Worm (Caenorhabditis elegans) whole organism, L1 larva: ENCODE data around the gene edg-1.

Experiments
- C04F5.9 ChIP-seq: sonication (generic microtip); optimal IDR thresholded peaks from 2 replicates; lab custom pipeline; 2016; ENCODE audit warnings: missing genetic modification characterization, missing compliant biosample characterization
- C16A3.4 ChIP-seq: fragments of 150-350 bp; optimal IDR thresholded peaks from 2 replicates; lab custom pipeline; 2014; ENCODE audit warnings: missing biosample characterization, missing genetic modification characterization
- blmp-1 ChIP-seq: fragments of 150-350 bp; optimal IDR thresholded peaks from 2 replicates; lab custom pipeline; 2014; ENCODE audit warnings: missing biosample characterization, missing genetic modification characterization
- ceh-90 ChIP-seq: sonication (generic microtip); optimal IDR thresholded peaks from 2 replicates; lab custom pipeline; 2016; ENCODE audit warnings: missing genetic modification characterization, missing compliant biosample characterization
- dpl-1 ChIP-seq, 3 experiments: fragments of 150-350 bp in 2 of 3; sonication (generic microtip) in 1 of 3; optimal IDR thresholded peaks; 2 replicates each; lab custom pipeline; 2014 to 2017; ENCODE audit warnings: missing biosample characterization in 3 of 3, missing genetic modification characterization in 3 of 3, missing genetic modification reagents in 3 of 3
- efl-1 ChIP-seq, 4 experiments: fragments of 150-350 bp; optimal IDR thresholded peaks in 3 of 4; peaks in 1 of 4; 1 replicate in 1 of 4; 2 replicates in 3 of 4; lab custom pipeline; 2014; ENCODE audit warnings: missing biosample characterization in 2 of 4, missing genetic modification characterization in 2 of 4, missing genetic modification reagents in 2 of 4
- hlh-17 ChIP-seq: fragments of 200-800 bp; sonication (Bioruptor generic); optimal IDR thresholded peaks from 2 replicates; lab custom pipeline; 2018; ENCODE audit warnings: missing genetic modification characterization, mild to moderate bottlenecking, missing compliant biosample characterization, moderate library complexity, borderline replicate concordance
- isw-1 ChIP-seq: fragments of 200-800 bp; sonication (Bioruptor generic); IDR thresholded peaks from 2 replicates; pipeline ENCODE4 v1.3.6; 2022; ENCODE audit warnings: missing genetic modification characterization, missing compliant biosample characterization
- lin-35 ChIP-seq, 2 experiments: fragments of 150-350 bp; optimal IDR thresholded peaks; 2 replicates each; lab custom pipeline; 2014; ENCODE audit warnings: missing biosample characterization in 2 of 2, missing genetic modification characterization in 2 of 2, missing genetic modification reagents in 2 of 2
- mab-9 ChIP-seq: fragments of 200-800 bp; sonication (Bioruptor generic); IDR thresholded peaks from 2 replicates; pipeline ENCODE4 v1.3.6; 2022; ENCODE audit warnings: missing genetic modification reagents, missing genetic modification characterization, missing compliant biosample characterization
- nhr-28 ChIP-seq: fragments of 150-350 bp; optimal IDR thresholded peaks from 2 replicates; lab custom pipeline; 2014; ENCODE audit warnings: missing biosample characterization, missing genetic modification characterization
- nhr-77 ChIP-seq: fragments of 150-350 bp; optimal IDR thresholded peaks from 2 replicates; lab custom pipeline; 2014; ENCODE audit warnings: missing biosample characterization, missing genetic modification characterization
- pag-3 ChIP-seq: sonication (generic microtip); optimal IDR thresholded peaks from 2 replicates; lab custom pipeline; 2017; ENCODE audit warnings: missing genetic modification characterization, mild to moderate bottlenecking, missing compliant biosample characterization, antibody characterized with exemption, borderline replicate concordance; ENCODE audit not compliant: insufficient read depth
- rnt-1 ChIP-seq: sonication (generic microtip); optimal IDR thresholded peaks from 2 replicates; lab custom pipeline; 2016; ENCODE audit warnings: mild to moderate bottlenecking, missing genetic modification characterization, moderate library complexity, missing compliant biosample characterization
- skn-1 ChIP-seq: fragments of 150-350 bp; optimal IDR thresholded peaks from 2 replicates; lab custom pipeline; 2014; ENCODE audit warnings: missing biosample characterization, missing genetic modification characterization
- snpc-4 ChIP-seq: fragments of 150-350 bp; optimal IDR thresholded peaks from 2 replicates; lab custom pipeline; 2014; ENCODE audit warnings: missing biosample characterization, missing genetic modification characterization
- xbp-1 ChIP-seq: sonication (generic microtip); optimal IDR thresholded peaks from 2 replicates; lab custom pipeline; 2016; ENCODE audit warnings: missing genetic modification characterization, missing compliant biosample characterization
- ztf-11 ChIP-seq, 2 experiments: sonication (generic microtip); optimal IDR thresholded peaks; 2 replicates each; lab custom pipeline; 2016 to 2017; ENCODE audit warnings: missing genetic modification characterization in 2 of 2, missing biosample characterization in 1 of 2, missing compliant biosample characterization in 1 of 2

The edg-1 gene

DNA sequence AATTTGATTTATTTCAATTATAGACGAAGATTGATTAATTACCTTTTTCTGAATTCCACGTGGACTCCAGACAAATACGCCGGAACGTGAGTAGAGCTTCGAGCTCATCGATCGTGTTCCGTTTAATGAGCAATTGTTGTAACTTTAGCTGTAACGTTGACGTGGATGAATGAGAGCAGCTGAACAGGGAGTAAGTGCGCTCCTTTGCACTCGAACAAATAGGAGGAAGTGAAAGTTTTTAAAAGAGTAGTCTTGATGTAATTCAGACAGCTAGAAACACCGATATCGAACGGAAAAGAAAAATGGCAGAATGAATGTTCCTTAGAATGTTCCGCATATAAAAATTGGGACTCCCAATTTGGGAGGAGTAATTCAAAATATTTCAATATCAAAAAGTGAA is 51.0 kb downstream of the edg-1 start, which contains the start of gene sec-31:
Gene sec-31 (minus strand): TSS at position 148 of the 400 bp plus-strand sequence.
- peak; percentile 97 for TF ChIP-seq blmp-1 (tag; lab: Kevin White, UChicago)
- no peak for TF ChIP-seq isw-1 (GFP tag; lab: Robert Waterston, UW)
- TF ChIP-seq xbp-1 (tag; lab: Kevin White, UChicago), result peak; percentile 26
- TF ChIP-seq ztf-11 (tag; optimal IDR thresholded peaks at IDR 0.05; lab: Kevin White, UChicago), result no peak
- TF ChIP-seq snpc-4 (tag; lab: Kevin White, UChicago), result no peak
- no peak for TF ChIP-seq pag-3 (tag; lab: Kevin White, UChicago)
- TF ChIP-seq rnt-1, result peak; percentile 28
- peak; percentile 28 to 74 (median 66) for TF ChIP-seq dpl-1 (GFP tag; optimal IDR thresholded peaks at IDR 0.05; lab: Kevin White, UChicago)
- peak; percentile 49 to 85 for TF ChIP-seq lin-35 (GFP tag; optimal IDR thresholded peaks at IDR 0.05; lab: Kevin White, UChicago)
- TF ChIP-seq efl-1 (optimal IDR thresholded peaks at IDR 0.05; lab: Kevin White, UChicago), result peak; percentile 33 to 71
- TF ChIP-seq efl-1 (GFP tag; optimal IDR thresholded peaks at IDR 0.05 in 1 of 2; lab: Kevin White, UChicago), result peak; percentile 74 to 98
- no peak for TF ChIP-seq C04F5.9 (tag; lab: Kevin White, UChicago)
- TF ChIP-seq C16A3.4, result peak; percentile 21
- peak; percentile 25 for TF ChIP-seq skn-1 (tag; lab: Kevin White, UChicago)
- TF ChIP-seq, all 84 proteins: peak for 8

DNA sequence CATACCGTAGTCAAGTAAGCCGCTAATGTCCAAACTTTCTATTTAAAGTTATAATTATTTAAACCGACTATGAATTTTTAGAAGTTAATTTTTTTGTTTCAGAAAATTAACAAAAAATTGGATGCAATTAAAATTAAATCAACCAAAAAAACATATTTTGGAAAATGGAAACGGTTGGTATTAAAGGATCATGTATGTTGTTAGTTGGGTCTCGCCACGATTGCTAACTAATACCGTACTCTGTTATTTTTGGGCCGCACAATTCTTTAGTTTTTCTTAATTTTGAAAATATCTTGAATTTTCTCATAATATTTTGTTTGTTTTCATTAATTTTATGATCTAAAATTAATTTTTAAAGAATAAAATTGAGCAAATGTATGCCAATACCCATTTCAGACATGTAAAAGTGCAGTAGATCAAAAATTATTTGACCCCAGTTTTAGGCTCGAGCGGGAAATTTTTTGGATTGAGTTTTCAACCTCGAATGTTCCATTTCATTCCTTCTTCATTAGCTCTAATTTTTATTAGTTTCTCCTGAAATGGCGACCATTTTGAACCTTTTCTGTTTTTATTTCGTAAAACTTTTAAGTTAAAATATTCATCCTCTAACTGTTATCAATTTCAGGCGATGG is 51.9 kb downstream of the edg-1 start, which contains the start of gene cbd-1:
Gene cbd-1 (plus strand): TSS at position 626 of the 632 bp plus-strand sequence.
- TF ChIP-seq nhr-28 (tag; lab: Kevin White, UChicago), result no peak
- TF ChIP-seq nhr-77 (tag; lab: Kevin White, UChicago), result no peak
- TF ChIP-seq mab-9 (GFP tag; lab: Robert Waterston, UW), result no peak
- no peak for TF ChIP-seq hlh-17
- TF ChIP-seq ceh-90 (tag; lab: Kevin White, UChicago), result no peak
